Worm (Caenorhabditis elegans) whole organism, L3 larva: ENCODE measurements around the gene str-204.

ENCODE experiments used
- R02D3.7 ChIP-seq: fragments of 150-350 bp; optimal IDR thresholded peaks from 2 replicates; lab custom pipeline; 2014; ENCODE audit warnings: missing biosample characterization, missing genetic modification characterization
- aly-2 ChIP-seq: fragments of 150-350 bp; optimal IDR thresholded peaks from 2 replicates; lab custom pipeline; 2014; ENCODE audit warnings: missing biosample characterization, missing genetic modification characterization
- ceh-16 ChIP-seq: sonication (generic microtip); optimal IDR thresholded peaks from 2 replicates; lab custom pipeline; 2017; ENCODE audit warnings: missing biosample characterization, missing genetic modification characterization
- ceh-82 ChIP-seq: fragments of 150-350 bp; optimal IDR thresholded peaks from 2 replicates; lab custom pipeline; 2014; ENCODE audit warnings: missing biosample characterization, missing genetic modification characterization
- egl-27 ChIP-seq: sonication (generic microtip); optimal IDR thresholded peaks from 4 replicates; lab custom pipeline; 2017; ENCODE audit warnings: missing biosample characterization, missing genetic modification reagents, missing genetic modification characterization
- jun-1 ChIP-seq: fragments of 150-350 bp; optimal IDR thresholded peaks from 2 replicates; lab custom pipeline; 2014; ENCODE audit warnings: missing biosample characterization, missing genetic modification reagents, missing genetic modification characterization
- mdl-1 ChIP-seq: fragments of 150-350 bp; optimal IDR thresholded peaks from 2 replicates; lab custom pipeline; 2014; ENCODE audit warnings: missing biosample characterization, missing genetic modification characterization
- nhr-11 ChIP-seq: fragments of 150-350 bp; optimal IDR thresholded peaks from 2 replicates; lab custom pipeline; 2014; ENCODE audit warnings: missing biosample characterization, missing genetic modification characterization
- nhr-25 ChIP-seq: sonication (generic microtip); optimal IDR thresholded peaks from 2 replicates; lab custom pipeline; 2017; ENCODE audit warnings: missing biosample characterization, missing genetic modification characterization
- nhr-28 ChIP-seq: fragments of 150-350 bp; optimal IDR thresholded peaks from 2 replicates; lab custom pipeline; 2014; ENCODE audit warnings: missing biosample characterization, missing genetic modification characterization
- zag-1 ChIP-seq: fragments of 150-350 bp; optimal IDR thresholded peaks from 2 replicates; lab custom pipeline; 2014; ENCODE audit warnings: missing biosample characterization, missing genetic modification characterization
- ztf-11 ChIP-seq: fragments of 150-350 bp; optimal IDR thresholded peaks from 2 replicates; lab custom pipeline; 2014; ENCODE audit warnings: missing biosample characterization, missing genetic modification characterization

- TF ChIP-seq egl-27 (no peak), ceh-82 (tag; lab: Kevin White, UChicago) (no peak), zag-1 (tag; lab: Kevin White, UChicago) (no peak), mdl-1 (no peak), nhr-28 (tag; lab: Kevin White, UChicago) (no peak), nhr-11 (tag; lab: Kevin White, UChicago) (no peak), nhr-25 (tag; lab: Kevin White, UChicago) (no peak), aly-2 (tag; lab: Kevin White, UChicago) (no peak), jun-1 (no peak), ceh-16 (tag; lab: Kevin White, UChicago) (no peak), ztf-11 (tag; lab: Kevin White, UChicago) (no peak), R02D3.7 (tag; lab: Kevin White, UChicago) (no peak)
Observed at ce11 chrV:7159391-7159790, at the start of gene str-204.
